Fruit fly (Drosophila melanogaster) whole organism, wandering third instar larva: Measurements from ENCODE around the gene RpL23A.

Experiments
- Abd-B ChIP-seq: fragments of >200 bp; optimal IDR thresholded peaks from 2 replicates; lab custom pipeline; 2017; ENCODE audit warnings: missing biosample characterization, missing genetic modification characterization
- CG32264 ChIP-seq: fragments of 200-800 bp; sonication (Bioruptor generic); optimal IDR thresholded peaks from 2 replicates; lab custom pipeline; 2016; ENCODE audit warnings: missing biosample characterization, missing genetic modification characterization
- CG9705 ChIP-seq: fragments of 200-800 bp; sonication (Bioruptor generic); optimal IDR thresholded peaks from 2 replicates; lab custom pipeline; 2018; ENCODE audit warnings: missing biosample characterization, mild to moderate bottlenecking, missing genetic modification characterization
- CrebA ChIP-seq: fragments of 200-800 bp; sonication (Bioruptor generic); optimal IDR thresholded peaks from 2 replicates; lab custom pipeline; 2016; ENCODE audit warnings: missing biosample characterization, mild to moderate bottlenecking, missing genetic modification characterization, borderline replicate concordance
- Dif ChIP-seq: fragments of 200-275, 200-300 bp; sonication (Bioruptor generic); optimal IDR thresholded peaks from 2 replicates; lab custom pipeline; 2018; ENCODE audit warnings: missing biosample characterization, missing genetic modification characterization; ENCODE audit not compliant: partially characterized antibody
- GATAd ChIP-seq: sonication (Bioruptor generic); optimal IDR thresholded peaks from 2 replicates; lab custom pipeline; 2016; ENCODE audit warnings: missing biosample characterization, missing genetic modification characterization
- HLH106 ChIP-seq: fragments of 200-800 bp; optimal IDR thresholded peaks from 3 replicates; lab custom pipeline; 2019; ENCODE audit warnings: missing biosample characterization, mild to moderate bottlenecking, missing genetic modification characterization, moderate library complexity
- Hnf4 ChIP-seq: fragments of 200-800 bp; sonication (Bioruptor generic); optimal IDR thresholded peaks from 2 replicates; lab custom pipeline; 2016; ENCODE audit warnings: missing biosample characterization, mild to moderate bottlenecking, missing genetic modification characterization
- Hr78 ChIP-seq: fragments of >200 bp; optimal IDR thresholded peaks from 2 replicates; lab custom pipeline; 2017; ENCODE audit warnings: missing biosample characterization, missing genetic modification characterization
- Jra ChIP-seq: sonication (Bioruptor generic); optimal IDR thresholded peaks from 2 replicates; lab custom pipeline; 2016; ENCODE audit warnings: missing biosample characterization, missing genetic modification characterization
- Mio ChIP-seq: sonication (Bioruptor generic); optimal IDR thresholded peaks from 2 replicates; lab custom pipeline; 2016; ENCODE audit warnings: missing biosample characterization, missing genetic modification characterization
- Myc ChIP-seq: fragments of >200 bp; optimal IDR thresholded peaks from 2 replicates; lab custom pipeline; 2017
- N ChIP-seq: fragments of >200 bp; optimal IDR thresholded peaks from 2 replicates; lab custom pipeline; 2018; ENCODE audit warnings: missing biosample characterization, missing external identifiers, missing genetic modification characterization
- OdsH ChIP-seq: fragments of 200-800 bp; sonication (Bioruptor generic); optimal IDR thresholded peaks from 2 replicates; lab custom pipeline; 2016; ENCODE audit warnings: missing biosample characterization, mild to moderate bottlenecking, missing genetic modification characterization
- Rel ChIP-seq, 2 experiments: fragments of 200-800 bp; sonication (Bioruptor generic) in 1 of 2; optimal IDR thresholded peaks; 2 replicates in 1 of 2; 3 replicates in 1 of 2; lab custom pipeline; 2016 to 2019; ENCODE audit warnings: mild to moderate bottlenecking in 2 of 2, missing biosample characterization in 2 of 2, missing genetic modification characterization in 2 of 2, moderate library complexity in 1 of 2
- Sp1 ChIP-seq: fragments of 200-800 bp; sonication (Bioruptor generic); optimal IDR thresholded peaks from 3 replicates; lab custom pipeline; 2019; ENCODE audit warnings: missing biosample characterization, mild to moderate bottlenecking, missing genetic modification characterization, moderate library complexity
- br ChIP-seq: fragments of 200-800 bp; sonication (Bioruptor generic); optimal IDR thresholded peaks from 2 replicates; lab custom pipeline; 2016; ENCODE audit warnings: missing biosample characterization, missing genetic modification characterization
- dl ChIP-seq, 2 experiments: fragments of 175-275, 200-275 bp in 1 of 2; fragments of 200-275 bp in 1 of 2; sonication (Bioruptor generic); optimal IDR thresholded peaks; lab custom pipeline; 2018; ENCODE audit warnings: mild to moderate bottlenecking in 2 of 2, missing biosample characterization in 2 of 2, missing genetic modification characterization in 2 of 2, moderate library complexity in 2 of 2; ENCODE audit not compliant: partially characterized antibody in 2 of 2, insufficient read depth in 1 of 2
- dmrt93B ChIP-seq: fragments of 200-800 bp; sonication (Bioruptor generic); optimal IDR thresholded peaks from 2 replicates; lab custom pipeline; 2018; ENCODE audit warnings: missing biosample characterization, mild to moderate bottlenecking, missing genetic modification characterization
- dsf ChIP-seq: sonication (Bioruptor generic); optimal IDR thresholded peaks from 2 replicates; lab custom pipeline; 2016; ENCODE audit warnings: missing biosample characterization, missing genetic modification characterization, borderline replicate concordance
- ey ChIP-seq: fragments of 200-800 bp; sonication (Bioruptor generic); optimal IDR thresholded peaks from 2 replicates; lab custom pipeline; 2016; ENCODE audit warnings: missing biosample characterization, missing genetic modification characterization
- foxo ChIP-seq, 2 experiments: fragments of 200-800 bp; sonication (Bioruptor generic); optimal IDR thresholded peaks; 2 replicates in 1 of 2; 3 replicates in 1 of 2; lab custom pipeline; 2016 to 2017; ENCODE audit warnings: missing biosample characterization in 2 of 2, missing genetic modification characterization in 2 of 2
- fru ChIP-seq: fragments of 200-800 bp; sonication (Bioruptor generic); optimal IDR thresholded peaks from 3 replicates; lab custom pipeline; 2016; ENCODE audit warnings: missing biosample characterization, mild to moderate bottlenecking, missing genetic modification characterization
- h ChIP-seq: fragments of 200-800 bp; sonication (Bioruptor generic); optimal IDR thresholded peaks from 3 replicates; lab custom pipeline; 2016; ENCODE audit warnings: missing biosample characterization, mild to moderate bottlenecking, missing genetic modification characterization
- jim ChIP-seq: fragments of 175-275, 200-325 bp; sonication (Bioruptor generic); optimal IDR thresholded peaks from 2 replicates; lab custom pipeline; 2016; ENCODE audit warnings: missing biosample characterization, mild to moderate bottlenecking, missing genetic modification characterization
- lola ChIP-seq: fragments of >200 bp; optimal IDR thresholded peaks from 2 replicates; lab custom pipeline; 2017; ENCODE audit warnings: missing biosample characterization, missing genetic modification characterization
- psq ChIP-seq: fragments of 200-800 bp; sonication (Bioruptor generic); optimal IDR thresholded peaks from 3 replicates; lab custom pipeline; 2017; ENCODE audit warnings: missing biosample characterization, mild to moderate bottlenecking, missing genetic modification characterization, moderate library complexity
- rgr ChIP-seq: fragments of 200-800 bp; sonication (Bioruptor generic); optimal IDR thresholded peaks from 3 replicates; lab custom pipeline; 2016; ENCODE audit warnings: missing biosample characterization, mild to moderate bottlenecking, missing genetic modification characterization
- tai ChIP-seq: sonication (Bioruptor generic); optimal IDR thresholded peaks from 2 replicates; lab custom pipeline; 2016; ENCODE audit warnings: missing biosample characterization, missing genetic modification characterization
- woc ChIP-seq: sonication (Bioruptor generic); optimal IDR thresholded peaks from 2 replicates; lab custom pipeline; 2016; ENCODE audit warnings: missing biosample characterization, mild to moderate bottlenecking, missing genetic modification characterization

The RpL23A gene

dm6 chr3L:1710562-1710961 is 42.1 kb upstream of the RpL23A start:
- TF ChIP-seq h (GFP tag; lab: Kevin White, UChicago) (peak; percentile 52), fru (GFP tag; lab: Kevin White, UChicago) (peak; percentile 50), Sp1 (GFP tag; lab: Kevin White, UChicago) (peak; percentile 2), HLH106 (tag; lab: Kevin White, UChicago) (peak; percentile 29), CG32264 (GFP tag; lab: Kevin White, UChicago) (no peak), br (GFP tag; lab: Kevin White, UChicago) (peak; percentile 22), Abd-B (GFP tag; lab: Kevin White, UChicago) (no peak), foxo (GFP tag; optimal IDR thresholded peaks at IDR 0.05; lab: Kevin White, UChicago) (peak in 1 of 2 experiments; percentile 25), rgr (GFP tag; lab: Kevin White, UChicago) (peak; percentile 24), ey (GFP tag; lab: Kevin White, UChicago) (peak; percentile 45), OdsH (GFP tag; lab: Kevin White, UChicago) (peak; percentile 10), woc (GFP tag; lab: Kevin White, UChicago) (peak; percentile 13), Hr78 (GFP tag; lab: Kevin White, UChicago) (no peak), dsf (GFP tag; lab: Kevin White, UChicago) (no peak), Myc (lab: Kevin White, UChicago) (no peak)

DNA sequence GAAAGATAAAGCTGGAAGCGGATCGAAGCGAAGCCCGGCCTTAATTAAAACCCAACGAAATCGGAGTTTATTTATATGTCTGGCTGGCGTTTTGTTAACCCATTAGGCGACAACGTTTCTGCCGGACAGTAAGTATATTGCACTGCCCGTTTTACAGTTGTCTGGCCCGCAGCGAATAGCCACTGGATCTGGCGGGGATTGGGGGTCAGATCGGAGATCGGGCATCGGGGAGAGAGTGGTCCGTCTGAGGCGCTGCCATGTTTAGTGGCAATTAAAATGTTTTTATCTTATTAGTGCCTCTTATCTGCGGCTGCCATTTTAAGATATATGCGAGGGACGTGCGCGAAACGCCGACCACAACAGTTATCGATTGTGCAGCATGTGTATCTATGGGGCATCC is 40.7 kb upstream of the RpL23A start:
- TF ChIP-seq h (GFP tag; lab: Kevin White, UChicago) (no peak), tai (GFP tag; lab: Kevin White, UChicago) (no peak), dl (GFP tag; optimal IDR thresholded peaks at IDR 0.05; lab: Kevin White, UChicago; ENCODE audit: insufficient read depth in 1 of 2, partially characterized antibody in 2 of 2) (no peak), HLH106 (tag; lab: Kevin White, UChicago) (no peak), Jra (GFP tag; lab: Kevin White, UChicago) (no peak), psq (no peak), dsf (GFP tag; lab: Kevin White, UChicago) (no peak), OdsH (GFP tag; lab: Kevin White, UChicago) (no peak), CG32264 (GFP tag; lab: Kevin White, UChicago) (no peak), lola (GFP tag; lab: Kevin White, UChicago) (no peak), fru (GFP tag; lab: Kevin White, UChicago) (no peak), CG9705 (GFP tag; lab: Kevin White, UChicago) (no peak), N (no peak), Myc (lab: Kevin White, UChicago) (no peak), GATAd (GFP tag; lab: Kevin White, UChicago) (no peak), Hnf4 (GFP tag; lab: Kevin White, UChicago) (no peak)

DNA sequence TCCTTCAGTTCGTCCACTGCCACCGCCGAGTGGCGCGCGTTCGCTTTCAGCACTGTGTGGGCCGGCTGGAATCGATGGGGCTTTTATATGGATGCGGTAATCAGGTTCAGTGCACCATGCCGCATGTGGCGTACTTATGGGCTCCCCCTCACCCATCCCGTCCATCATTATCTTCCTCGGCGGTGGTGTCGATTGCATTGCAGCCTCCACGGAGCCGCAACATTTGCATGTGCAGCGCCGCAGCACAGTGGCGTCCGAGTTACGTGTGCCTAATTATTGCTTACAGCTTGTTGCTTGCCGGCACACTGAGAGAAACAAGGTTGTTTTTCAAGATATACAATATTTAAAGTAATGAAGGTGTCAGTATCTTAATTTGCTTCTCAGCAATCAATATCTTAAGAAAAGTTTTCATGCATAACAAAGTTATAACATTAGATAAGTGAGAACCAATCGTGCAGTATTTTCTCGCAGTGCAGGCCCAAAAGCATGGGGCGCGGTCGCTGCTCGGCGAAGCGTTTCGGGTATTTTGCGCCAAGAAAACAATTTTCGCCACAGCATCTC is 34.0 kb upstream of the RpL23A start, which contains the start of gene CG13931:
TSS of gene CG13931 (minus strand) at position 41 of the 561 bp plus-strand sequence.
- peak; percentile 13 for TF ChIP-seq dmrt93B (GFP tag; lab: Kevin White, UChicago)
- TF ChIP-seq h (GFP tag; lab: Kevin White, UChicago): peak; percentile 28
- TF ChIP-seq woc (GFP tag; lab: Kevin White, UChicago): no peak
- peak; percentile 16 for TF ChIP-seq OdsH (GFP tag; lab: Kevin White, UChicago)
- peak; percentile 29 for TF ChIP-seq Sp1 (GFP tag; lab: Kevin White, UChicago)
- no peak for TF ChIP-seq CrebA
- peak in 1 of 2 experiments; percentile 41 for TF ChIP-seq foxo (GFP tag; optimal IDR thresholded peaks at IDR 0.05; lab: Kevin White, UChicago)
- no peak for TF ChIP-seq Jra (GFP tag; lab: Kevin White, UChicago)
- peak; percentile 22 for TF ChIP-seq HLH106 (tag; lab: Kevin White, UChicago)
- peak; percentile 16 for TF ChIP-seq fru (GFP tag; lab: Kevin White, UChicago)
- TF ChIP-seq CG32264 (GFP tag; lab: Kevin White, UChicago): no peak
- TF ChIP-seq rgr (GFP tag; lab: Kevin White, UChicago): peak; percentile 31
- peak; percentile 28 for TF ChIP-seq br (GFP tag; lab: Kevin White, UChicago)
- TF ChIP-seq ey (GFP tag; lab: Kevin White, UChicago): peak; percentile 31
- TF ChIP-seq Hnf4 (GFP tag; lab: Kevin White, UChicago): no peak
- no peak for TF ChIP-seq Dif (GFP tag; lab: Kevin White, UChicago)
- no peak for TF ChIP-seq CG9705 (GFP tag; lab: Kevin White, UChicago)
- TF ChIP-seq N: no peak
- TF ChIP-seq, all 38 proteins: peak for 10

- TF ChIP-seq N (no peak), Mio (GFP tag; lab: Kevin White, UChicago) (no peak), tai (GFP tag; lab: Kevin White, UChicago) (no peak), Rel (GFP tag; optimal IDR thresholded peaks at IDR 0.05; lab: Kevin White, UChicago) (no peak), Rel (tag; optimal IDR thresholded peaks at IDR 0.05; lab: Kevin White, UChicago) (no peak), jim (GFP tag; lab: Kevin White, UChicago) (no peak), Sp1 (GFP tag; lab: Kevin White, UChicago) (no peak), dsf (GFP tag; lab: Kevin White, UChicago) (no peak), foxo (GFP tag; optimal IDR thresholded peaks at IDR 0.05; lab: Kevin White, UChicago) (no peak), CG32264 (GFP tag; lab: Kevin White, UChicago) (no peak)
Measured at dm6 chr3L:1694317-1694716, 25.9 kb upstream of the RpL23A start, which contains the start of gene CG12011. CG12011 (plus strand) TSS chr3L:1694617.
